Worm (Caenorhabditis elegans): ENCODE measurements around the gene nas-17.

DNA sequence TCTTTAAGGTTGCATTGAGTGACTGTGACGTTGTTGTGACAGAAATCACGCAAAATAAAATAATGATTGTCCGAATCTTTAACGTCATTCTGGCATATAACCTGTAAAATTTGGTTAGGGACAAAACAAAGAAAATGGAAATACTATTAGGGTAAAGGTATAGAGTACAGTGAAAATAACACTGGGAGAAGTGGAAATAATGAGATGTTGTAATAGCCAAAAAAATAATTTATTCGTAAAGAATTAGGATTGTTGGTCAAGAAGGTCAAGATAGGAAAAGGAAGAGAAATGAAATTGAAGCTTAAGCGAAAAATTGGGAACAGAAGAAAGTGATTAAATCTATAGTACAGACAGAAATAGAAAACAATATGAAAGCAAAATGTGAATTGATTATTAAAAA, 16.3 kb downstream of the nas-17 start, which contains the start of gene deg-3:
- TF ChIP-seq elt-3 (tag; optimal IDR thresholded peaks at IDR 0.05): no peak
- TF ChIP-seq nhr-84 (tag; optimal IDR thresholded peaks at IDR 0.05): no peak

All from whole organism, L1 larva.